Worm (Caenorhabditis elegans): Measurements from ENCODE around the gene dcr-1.

Gene dcr-1

DNA sequence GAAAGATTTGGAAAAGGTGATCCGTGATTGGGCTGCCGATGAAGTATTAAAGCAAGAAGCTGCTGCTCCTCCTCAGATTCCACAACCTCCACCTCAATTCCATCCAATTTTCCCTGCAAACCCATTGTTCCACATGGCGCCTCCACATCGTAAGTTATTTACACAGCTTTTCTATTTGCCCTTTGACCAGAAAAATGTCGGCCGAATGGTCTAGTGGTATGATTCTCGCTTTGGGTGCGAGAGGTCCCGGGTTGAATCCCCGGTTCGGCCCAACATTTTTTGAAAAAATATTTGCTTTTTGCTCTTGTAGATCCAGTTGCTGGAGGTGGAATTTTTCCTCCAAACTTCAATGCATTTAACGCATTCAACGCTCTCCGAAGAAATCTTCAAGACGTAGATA is 10.9 kb downstream of the dcr-1 start:
- TF ChIP-seq swsn-7 (tag; optimal IDR thresholded peaks at IDR 0.05): no peak
- no peak for TF ChIP-seq elt-3 (tag; optimal IDR thresholded peaks at IDR 0.05)
- no peak for TF ChIP-seq ceh-63 (GFP tag; optimal IDR thresholded peaks at IDR 0.05)
- no peak for TF ChIP-seq blmp-1 (tag; optimal IDR thresholded peaks at IDR 0.05)
- no peak for TF ChIP-seq lin-14 (GFP tag; optimal IDR thresholded peaks at IDR 0.05)
- peak; percentile 36 for TF ChIP-seq rnt-1 (tag; optimal IDR thresholded peaks at IDR 0.05)
- no peak for TF ChIP-seq nhr-76 (tag; optimal IDR thresholded peaks at IDR 0.05)
- no peak for TF ChIP-seq C34B4.2 (tag; optimal IDR thresholded peaks at IDR 0.05)
- TF ChIP-seq egl-27 (tag; optimal IDR thresholded peaks at IDR 0.05): no peak
- TF ChIP-seq aha-1 (tag; optimal IDR thresholded peaks at IDR 0.05): no peak
- no peak for TF ChIP-seq ama-1 (optimal IDR thresholded peaks at IDR 0.05)
- peak; percentile 5 for TF ChIP-seq snpc-4 (tag; optimal IDR thresholded peaks at IDR 0.05)
- no peak for TF ChIP-seq mab-9 (GFP tag; IDR thresholded peaks at IDR 0.05)
- no peak for TF ChIP-seq unc-130 (tag; optimal IDR thresholded peaks at IDR 0.05)
- no peak for TF ChIP-seq ets-5 (GFP tag; IDR thresholded peaks at IDR 0.05)
- TF ChIP-seq lsy-2 (tag; optimal IDR thresholded peaks at IDR 0.05): peak in 1 of 2 experiments; percentile 12
- TF ChIP-seq C04F5.9 (tag; optimal IDR thresholded peaks at IDR 0.05): no peak
- no peak for TF ChIP-seq unc-98 (GFP tag; IDR thresholded peaks at IDR 0.05)
- TF ChIP-seq lin-15B (tag; optimal IDR thresholded peaks at IDR 0.05): no peak
- no peak for TF ChIP-seq dpl-1 (GFP tag; optimal IDR thresholded peaks at IDR 0.05)
- TF ChIP-seq nhr-90 (tag; optimal IDR thresholded peaks at IDR 0.05; ENCODE audit: poor library complexity): no peak
- TF ChIP-seq alr-1 (tag; optimal IDR thresholded peaks at IDR 0.05; ENCODE audit: borderline replicate concordance): no peak
- no peak for TF ChIP-seq egl-13 (tag; optimal IDR thresholded peaks at IDR 0.05)
- no peak for TF ChIP-seq zag-1 (tag; optimal IDR thresholded peaks at IDR 0.05)
- 0 out of 2 replicates have a peak, but pooled peaks have one; percentile 11 for TF ChIP-seq nhr-19 (GFP tag; conservative IDR thresholded peaks at IDR 0.05)
- TF ChIP-seq mep-1 (tag; optimal IDR thresholded peaks at IDR 0.05): no peak
- TF ChIP-seq efl-1 (optimal IDR thresholded peaks at IDR 0.05): peak in 1 of 2 experiments; percentile 15
- no peak for TF ChIP-seq efl-1 (GFP tag; optimal IDR thresholded peaks at IDR 0.05 in 1 of 2)
- no peak for TF ChIP-seq sptf-1 (tag; optimal IDR thresholded peaks at IDR 0.05)
- TF ChIP-seq pag-3 (tag; optimal IDR thresholded peaks at IDR 0.05; ENCODE audit: borderline replicate concordance, insufficient read depth): no peak
- no peak for TF ChIP-seq mef-2 (tag; optimal IDR thresholded peaks at IDR 0.05)
- TF ChIP-seq ztf-4 (tag; optimal IDR thresholded peaks at IDR 0.05): no peak

DNA sequence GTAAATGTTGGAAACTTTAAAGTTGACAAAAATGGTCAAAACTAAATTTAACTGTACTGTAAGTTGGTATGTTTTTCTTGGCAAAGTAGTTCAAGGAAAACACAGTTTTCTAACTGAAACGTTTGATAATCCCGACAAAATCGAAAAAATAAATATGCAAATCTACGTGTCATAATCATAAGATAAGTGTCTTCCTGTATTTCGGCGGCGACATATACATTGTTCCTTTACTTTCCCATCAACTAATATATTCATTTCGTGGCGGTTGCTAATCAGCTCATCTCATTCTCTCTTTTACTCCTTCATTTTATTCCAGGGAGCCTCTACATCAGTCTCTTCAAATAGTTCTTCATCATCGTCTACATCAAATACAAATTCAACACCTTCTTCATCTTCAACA is 12.3 kb downstream of the dcr-1 start:
- no peak for TF ChIP-seq nhr-28 (tag; optimal IDR thresholded peaks at IDR 0.05)
- TF ChIP-seq efl-3 (GFP tag; optimal IDR thresholded peaks at IDR 0.05): no peak
- no peak for TF ChIP-seq unc-62 (GFP tag; optimal IDR thresholded peaks at IDR 0.05)
- TF ChIP-seq unc-130 (tag; optimal IDR thresholded peaks at IDR 0.05): no peak
- TF ChIP-seq zip-4 (GFP tag; optimal IDR thresholded peaks at IDR 0.05): no peak
- no peak for TF ChIP-seq lin-39 (tag; optimal IDR thresholded peaks at IDR 0.05)
- TF ChIP-seq ceh-90 (tag; optimal IDR thresholded peaks at IDR 0.05): no peak
- TF ChIP-seq pax-3 (tag; optimal IDR thresholded peaks at IDR 0.05): no peak
- no peak for TF ChIP-seq lin-15B (tag; optimal IDR thresholded peaks at IDR 0.05)
- no peak for TF ChIP-seq swsn-7 (tag; optimal IDR thresholded peaks at IDR 0.05)
- no peak for TF ChIP-seq fkh-8 (tag; optimal IDR thresholded peaks at IDR 0.05)
- TF ChIP-seq ztf-4 (tag; optimal IDR thresholded peaks at IDR 0.05): no peak
- TF ChIP-seq lin-13 (GFP tag; optimal IDR thresholded peaks at IDR 0.05): no peak
- no peak for TF ChIP-seq zag-1 (tag; optimal IDR thresholded peaks at IDR 0.05)
- no peak for TF ChIP-seq unc-30 (tag; optimal IDR thresholded peaks at IDR 0.05)
- no peak for TF ChIP-seq elt-3 (tag; optimal IDR thresholded peaks at IDR 0.05)
- no peak for TF ChIP-seq F16B12.6 (tag; optimal IDR thresholded peaks at IDR 0.05)
- TF ChIP-seq nhr-237 (tag; optimal IDR thresholded peaks at IDR 0.05): no peak
- no peak for TF ChIP-seq tlp-1 (tag; optimal IDR thresholded peaks at IDR 0.05)
- TF ChIP-seq ceh-88 (GFP tag; IDR thresholded peaks at IDR 0.05): no peak

All from whole organism, L1 larva.